Fruit fly (Drosophila melanogaster) whole organism, embryonic: ENCODE data around the gene nAChRalpha6.

Experiments
- HmgD ChIP-seq: fragments of 200-800 bp; sonication (Bioruptor generic); optimal IDR thresholded peaks from 3 replicates; lab custom pipeline; 2016; ENCODE audit warnings: missing biosample characterization, missing genetic modification characterization
- h ChIP-seq: fragments of >200 bp; optimal IDR thresholded peaks from 2 replicates; lab custom pipeline; 2017

- no peak for TF ChIP-seq HmgD (GFP tag; lab: Kevin White, UChicago)
- TF ChIP-seq h (lab: Kevin White, UChicago) = no peak
Observed at dm6 chr2L:9766758-9767157, 119.3 kb downstream of the nAChRalpha6 start, which contains the start of gene CG4017.
